Worm (Caenorhabditis elegans) whole organism, L4 larva: ENCODE data around the gene xbx-9.
A peak's percentile ranks its signal among the peaks of the same experiment; 100 is the strongest.

Source experiments
- F26F4.8 ChIP-seq: fragments of 200-800 bp; sonication (Bioruptor generic); conservative IDR thresholded peaks from 2 replicates; pipeline ENCODE4 v1.3.6; 2022; ENCODE audit warnings: missing genetic modification characterization, missing compliant biosample characterization
- F49E8.2 ChIP-seq: sonication (generic microtip); optimal IDR thresholded peaks from 2 replicates; lab custom pipeline; 2016; ENCODE audit warnings: missing compliant biosample characterization, mild to moderate bottlenecking, missing genetic modification characterization, borderline replicate concordance
- T20F7.1 ChIP-seq: fragments of 200-800 bp; sonication (Bioruptor generic); optimal IDR thresholded peaks from 2 replicates; lab custom pipeline; 2018; ENCODE audit warnings: mild to moderate bottlenecking, missing genetic modification characterization, missing compliant biosample characterization
- T26A8.4 ChIP-seq: fragments of 200-800 bp; sonication (Bioruptor generic); IDR thresholded peaks from 2 replicates; pipeline ENCODE4 v1.3.6; 2022; ENCODE audit warnings: missing genetic modification characterization, missing compliant biosample characterization
- Y5F2A.4 ChIP-seq: fragments of 200-800 bp; sonication (Bioruptor generic); optimal IDR thresholded peaks from 2 replicates; lab custom pipeline; 2018; ENCODE audit warnings: mild to moderate bottlenecking, missing genetic modification characterization, missing compliant biosample characterization
- Y75B8A.6 ChIP-seq: fragments of 200-800 bp; sonication (Bioruptor generic); IDR thresholded peaks from 2 replicates; pipeline ENCODE4 v1.3.6; 2022; ENCODE audit warnings: missing genetic modification reagents, missing genetic modification characterization, missing compliant biosample characterization
- ZK337.2 ChIP-seq: fragments of 200-800 bp; sonication (Bioruptor generic); IDR thresholded peaks from 2 replicates; pipeline ENCODE4 v1.3.6; 2022; ENCODE audit warnings: missing genetic modification reagents, missing genetic modification characterization, missing compliant biosample characterization
- ZK546.5 ChIP-seq, 2 experiments: sonication (generic microtip); optimal IDR thresholded peaks; 2 replicates each; lab custom pipeline; 2017; ENCODE audit warnings: missing biosample characterization in 2 of 2, missing genetic modification characterization in 2 of 2
- aha-1 ChIP-seq: fragments of 150-350 bp; peaks from one replicate; lab custom pipeline; 2014; ENCODE audit warnings: missing biosample characterization, missing genetic modification characterization
- arid-1 ChIP-seq: fragments of 200-800 bp; sonication (Bioruptor generic); conservative IDR thresholded peaks from 2 replicates; pipeline ENCODE4 v1.3.6; 2022; ENCODE audit warnings: missing genetic modification reagents, missing genetic modification characterization, missing compliant biosample characterization
- attf-4 ChIP-seq: sonication (generic microtip); optimal IDR thresholded peaks from 3 replicates; lab custom pipeline; 2017; ENCODE audit warnings: missing biosample characterization, missing genetic modification characterization
- ceh-20 ChIP-seq: fragments of 200-800 bp; sonication (Bioruptor generic); IDR thresholded peaks from 2 replicates; pipeline ENCODE4 v1.3.6; 2022; ENCODE audit warnings: missing genetic modification reagents, missing genetic modification characterization, missing compliant biosample characterization
- ceh-44 ChIP-seq: fragments of 200-800 bp; sonication (Bioruptor generic); IDR thresholded peaks from 2 replicates; pipeline ENCODE4 v1.3.6; 2022; ENCODE audit warnings: missing genetic modification reagents, missing genetic modification characterization, missing compliant biosample characterization
- ceh-62 ChIP-seq: sonication (generic microtip); optimal IDR thresholded peaks from 2 replicates; lab custom pipeline; 2017; ENCODE audit warnings: missing biosample characterization, missing genetic modification characterization
- ctbp-1 ChIP-seq: fragments of 200-800 bp; sonication (Bioruptor generic); IDR thresholded peaks from 2 replicates; pipeline ENCODE4 v1.3.6; 2022; ENCODE audit warnings: missing genetic modification reagents, missing genetic modification characterization, missing compliant biosample characterization
- daf-16 ChIP-seq, 3 experiments: sonication (generic microtip); optimal IDR thresholded peaks; 2 replicates each; lab custom pipeline; 2016 to 2017; ENCODE audit warnings: missing genetic modification characterization in 3 of 3, missing genetic modification reagents in 3 of 3, mild to moderate bottlenecking in 2 of 3, missing compliant biosample characterization in 2 of 3, missing biosample characterization in 1 of 3, moderate library complexity in 1 of 3
- dmd-8 ChIP-seq: fragments of 200-800 bp; sonication (Bioruptor generic); IDR thresholded peaks from 2 replicates; pipeline ENCODE4 v1.3.6; 2022; ENCODE audit warnings: missing genetic modification characterization, missing compliant biosample characterization
- dpl-1 ChIP-seq: fragments of 150-350 bp; optimal IDR thresholded peaks from 2 replicates; lab custom pipeline; 2014; ENCODE audit warnings: missing biosample characterization, missing genetic modification reagents, missing genetic modification characterization
- dve-1 ChIP-seq: sonication (generic microtip); optimal IDR thresholded peaks from 2 replicates; lab custom pipeline; 2017; ENCODE audit warnings: antibody characterized with exemption, mild to moderate bottlenecking, missing genetic modification characterization, missing compliant biosample characterization; ENCODE audit not compliant: insufficient read depth
- hlh-11 ChIP-seq: fragments of 200-800 bp; sonication (Bioruptor generic); optimal IDR thresholded peaks from 2 replicates; lab custom pipeline; 2018; ENCODE audit warnings: mild to moderate bottlenecking, missing genetic modification characterization, missing compliant biosample characterization
- hlh-30 ChIP-seq: sonication (generic microtip); optimal IDR thresholded peaks from 2 replicates; lab custom pipeline; 2017; ENCODE audit warnings: antibody characterized with exemption, mild to moderate bottlenecking, missing genetic modification characterization, missing compliant biosample characterization; ENCODE audit not compliant: insufficient read depth
- lin-1 ChIP-seq: fragments of 200-800 bp; sonication (Bioruptor generic); IDR thresholded peaks from 2 replicates; pipeline ENCODE4 v1.3.6; 2022; ENCODE audit warnings: missing genetic modification reagents, missing genetic modification characterization, missing compliant biosample characterization
- lin-15B ChIP-seq: fragments of 150-350 bp; sonication (generic microtip); optimal IDR thresholded peaks from 3 replicates; lab custom pipeline; 2014; ENCODE audit warnings: missing biosample characterization, missing genetic modification characterization
- lin-29 ChIP-seq: fragments of 200-800 bp; sonication (Bioruptor generic); IDR thresholded peaks from 2 replicates; pipeline ENCODE4 v1.3.6; 2022; ENCODE audit warnings: missing genetic modification reagents, missing genetic modification characterization, missing compliant biosample characterization
- lin-38 ChIP-seq: fragments of 200-800 bp; sonication (Bioruptor generic); IDR thresholded peaks from 2 replicates; pipeline ENCODE4 v1.3.6; 2022; ENCODE audit warnings: missing genetic modification reagents, missing genetic modification characterization, missing compliant biosample characterization
- lin-39 ChIP-seq: fragments of 150-350 bp; optimal IDR thresholded peaks from 2 replicates; lab custom pipeline; 2014; ENCODE audit warnings: missing biosample characterization, missing genetic modification reagents, missing genetic modification characterization
- lsy-2 ChIP-seq, 2 experiments: fragments of 150-350 bp in 1 of 2; sonication (generic microtip) in 1 of 2; optimal IDR thresholded peaks; 2 replicates each; lab custom pipeline; 2014 to 2017; ENCODE audit warnings: missing biosample characterization in 2 of 2, missing genetic modification characterization in 2 of 2
- madf-9 ChIP-seq: fragments of 200-800 bp; sonication (Bioruptor generic); conservative IDR thresholded peaks from 2 replicates; pipeline ENCODE4 v1.3.6; 2022; ENCODE audit warnings: missing genetic modification reagents, missing genetic modification characterization, missing compliant biosample characterization
- mdl-1 ChIP-seq, 2 experiments: fragments of 150-350 bp in 1 of 2; sonication (generic microtip) in 1 of 2; optimal IDR thresholded peaks; 2 replicates each; lab custom pipeline; 2014 to 2017; ENCODE audit warnings: missing biosample characterization in 2 of 2, missing genetic modification characterization in 2 of 2
- mes-2 ChIP-seq: sonication (generic microtip); optimal IDR thresholded peaks from 2 replicates; lab custom pipeline; 2016; ENCODE audit warnings: missing genotype, mild to moderate bottlenecking, missing genetic modification characterization, missing compliant biosample characterization; ENCODE audit not compliant: poor library complexity, severe bottlenecking
- nhr-102 ChIP-seq: sonication (generic microtip); optimal IDR thresholded peaks from 2 replicates; lab custom pipeline; 2016; ENCODE audit warnings: mild to moderate bottlenecking, missing genetic modification characterization, moderate library complexity, missing compliant biosample characterization
- nhr-11 ChIP-seq: fragments of 150-350 bp; optimal IDR thresholded peaks from 2 replicates; lab custom pipeline; 2014; ENCODE audit warnings: missing biosample characterization, missing genetic modification characterization
- nhr-111 ChIP-seq: fragments of 200-800 bp; sonication (Bioruptor generic); optimal IDR thresholded peaks from 2 replicates; lab custom pipeline; 2018; ENCODE audit warnings: mild to moderate bottlenecking, missing genetic modification characterization, missing compliant biosample characterization
- nhr-25 ChIP-seq: sonication (generic microtip); optimal IDR thresholded peaks from 2 replicates; lab custom pipeline; 2017; ENCODE audit warnings: missing genetic modification characterization, mild to moderate bottlenecking, missing compliant biosample characterization, antibody characterized with exemption, moderate library complexity, borderline replicate concordance; ENCODE audit not compliant: insufficient read depth
- nhr-76 ChIP-seq: fragments of 150-350 bp; optimal IDR thresholded peaks from 2 replicates; lab custom pipeline; 2014; ENCODE audit warnings: missing biosample characterization, missing genetic modification characterization
- nhr-77 ChIP-seq: fragments of 150-350 bp; optimal IDR thresholded peaks from 2 replicates; lab custom pipeline; 2014; ENCODE audit warnings: missing biosample characterization, missing genetic modification characterization
- pha-4 ChIP-seq, 2 experiments: fragments of 150-350 bp in 1 of 2; fragments of 200-800 bp in 1 of 2; sonication (Bioruptor generic) in 1 of 2; IDR thresholded peaks in 1 of 2; optimal IDR thresholded peaks in 1 of 2; 2 replicates each; pipeline versions ENCODE4 v1.3.6 to Lab custom; 2014 to 2022; ENCODE audit warnings: missing genetic modification characterization in 2 of 2, missing genetic modification reagents in 2 of 2, missing biosample characterization in 1 of 2, missing compliant biosample characterization in 1 of 2
- rbr-2 ChIP-seq: sonication (generic microtip); optimal IDR thresholded peaks from 2 replicates; lab custom pipeline; 2016; ENCODE audit warnings: missing genotype, missing genetic modification characterization, missing compliant biosample characterization
- saeg-2 ChIP-seq: fragments of 200-800 bp; sonication (Bioruptor generic); IDR thresholded peaks from 2 replicates; pipeline ENCODE4 v1.3.6; 2022; ENCODE audit warnings: missing genetic modification reagents, missing genetic modification characterization, missing compliant biosample characterization
- sdz-12 ChIP-seq: fragments of 200-800 bp; sonication (Bioruptor generic); optimal IDR thresholded peaks from 2 replicates; lab custom pipeline; 2018; ENCODE audit warnings: mild to moderate bottlenecking, missing genetic modification characterization, missing compliant biosample characterization
- skn-1 ChIP-seq: fragments of 150-350 bp; optimal IDR thresholded peaks from 2 replicates; lab custom pipeline; 2014; ENCODE audit warnings: missing biosample characterization, missing genetic modification characterization
- snpc-1.2 ChIP-seq: fragments of 200-800 bp; sonication (Bioruptor generic); IDR thresholded peaks from 2 replicates; pipeline ENCODE4 v1.3.6; 2022; ENCODE audit warnings: missing genetic modification reagents, missing genetic modification characterization, missing compliant biosample characterization
- tag-97 ChIP-seq: fragments of 200-800 bp; sonication (Bioruptor generic); IDR thresholded peaks from 2 replicates; pipeline ENCODE4 v1.3.6; 2022; ENCODE audit warnings: missing genetic modification characterization, missing compliant biosample characterization
- tra-1 ChIP-seq: fragments of 200-800 bp; sonication (Bioruptor generic); IDR thresholded peaks from 2 replicates; pipeline ENCODE4 v1.3.6; 2022; ENCODE audit warnings: missing genetic modification reagents, missing genetic modification characterization, missing compliant biosample characterization
- unc-39 ChIP-seq: sonication (generic microtip); optimal IDR thresholded peaks from 2 replicates; lab custom pipeline; 2017; ENCODE audit warnings: missing biosample characterization, missing genetic modification characterization
- unc-62 ChIP-seq, 3 experiments: fragments of 150-350 bp in 1 of 3; sonication (generic microtip); optimal IDR thresholded peaks in 2 of 3; peaks in 1 of 3; 1 replicate in 1 of 3; 2 replicates in 2 of 3; lab custom pipeline; 2014 to 2017; ENCODE audit warnings: missing biosample characterization in 3 of 3, missing genetic modification characterization in 3 of 3, missing genetic modification reagents in 3 of 3, missing genotype in 1 of 3
- vab-7 ChIP-seq: fragments of 200-800 bp; sonication (Bioruptor generic); IDR thresholded peaks from 2 replicates; pipeline ENCODE4 v1.3.6; 2022; ENCODE audit warnings: missing genetic modification reagents, missing genetic modification characterization, missing compliant biosample characterization

xbx-9 gene

DNA sequence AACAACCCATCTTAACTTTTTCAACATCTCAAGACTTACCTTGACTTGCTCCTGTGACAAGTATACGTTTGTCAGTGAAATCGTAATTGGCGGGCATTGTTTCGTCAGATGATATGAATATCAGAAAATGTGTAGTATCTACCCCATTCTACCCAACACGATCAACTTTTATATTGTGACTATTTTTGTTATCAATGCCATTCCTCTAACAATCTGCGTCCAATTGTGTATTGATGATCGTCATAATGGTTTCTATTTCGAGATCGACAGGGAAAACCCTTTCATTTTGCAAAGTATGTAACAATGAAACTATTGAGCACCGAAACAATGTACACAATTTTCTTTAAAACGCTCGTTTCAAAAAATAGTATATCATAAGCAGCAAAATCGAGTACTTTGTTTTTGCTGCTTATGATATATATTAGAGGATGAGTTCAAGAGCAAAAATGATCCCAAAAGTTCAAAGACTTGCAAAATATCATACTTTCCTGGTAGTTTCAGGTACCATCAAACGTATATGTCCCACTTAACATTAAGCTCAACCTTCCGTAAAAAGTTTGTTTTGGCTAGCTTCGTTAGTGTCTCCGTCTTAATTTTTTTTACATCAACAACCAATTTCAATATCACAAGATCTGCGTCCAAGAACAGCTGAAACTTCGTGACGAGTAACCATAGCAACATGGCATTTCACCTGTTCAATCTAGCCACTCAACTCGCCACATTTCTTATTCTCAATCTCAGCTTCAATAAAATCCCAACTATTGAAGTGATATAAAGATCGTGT is at the start of gene xbx-9, which contains the start of gene dhs-21:
Gene xbx-9 (plus strand): TSS at position 734 of the 784 bp plus-strand sequence.
Gene dhs-21 (minus strand): TSS at position 181 of the 784 bp plus-strand sequence.
- TF ChIP-seq F49E8.2 (tag; lab: Kevin White, UChicago) (no peak), saeg-2 (no peak), Y75B8A.6 (GFP tag; lab: Robert Waterston, UW) (no peak), T20F7.1 (GFP tag; lab: Kevin White, UChicago) (peak; percentile 56), ctbp-1 (GFP tag; lab: Robert Waterston, UW) (no peak), rbr-2 (tag; lab: Kevin White, UChicago) (no peak), ceh-62 (tag; lab: Kevin White, UChicago) (no peak), mes-2 (tag; lab: Kevin White, UChicago) (peak; percentile 19), attf-4 (tag; lab: Kevin White, UChicago) (no peak), lsy-2 (tag; optimal IDR thresholded peaks at IDR 0.05; lab: Kevin White, UChicago) (no peak), sdz-12 (GFP tag; lab: Kevin White, UChicago) (no peak), T26A8.4 (no peak), aha-1 (no peak), F26F4.8 (no peak), dmd-8 (GFP tag; lab: Robert Waterston, UW) (no peak), tra-1 (no peak), ceh-20 (GFP tag; lab: Robert Waterston, UW) (no peak), pha-4 (GFP tag; IDR thresholded peaks at IDR 0.05; lab: Robert Waterston, UW) (no peak), pha-4 (tag; optimal IDR thresholded peaks at IDR 0.05; lab: Kevin White, UChicago) (no peak), unc-39 (tag; lab: Kevin White, UChicago) (no peak), hlh-11 (tag; lab: Kevin White, UChicago) (peak; percentile 54), arid-1 (GFP tag; lab: Robert Waterston, UW) (no peak), nhr-25 (tag; lab: Kevin White, UChicago) (no peak), Y5F2A.4 (GFP tag; lab: Kevin White, UChicago) (no peak), lin-15B (no peak), dpl-1 (GFP tag; lab: Kevin White, UChicago) (no peak), ceh-44 (no peak), snpc-1.2 (GFP tag; lab: Robert Waterston, UW) (no peak), tag-97 (GFP tag; lab: Robert Waterston, UW) (no peak), nhr-77 (tag; lab: Kevin White, UChicago) (peak; percentile 51), unc-62 (GFP tag; optimal IDR thresholded peaks at IDR 0.05 in 1 of 2; lab: Kevin White, UChicago) (peak in 1 of 2 experiments; percentile 95), unc-62 (tag; optimal IDR thresholded peaks at IDR 0.05; lab: Kevin White, UChicago) (no peak), nhr-111 (no peak), hlh-30 (tag; lab: Kevin White, UChicago) (peak; percentile 65), lin-38 (GFP tag; lab: Robert Waterston, UW) (no peak), ZK337.2 (no peak), lin-39 (tag; lab: Kevin White, UChicago) (no peak), nhr-102 (tag; lab: Kevin White, UChicago) (no peak), lin-1 (GFP tag; lab: Robert Waterston, UW) (0 out of 2 replicates have a peak, but pooled peaks have one; percentile 17), vab-7 (GFP tag; lab: Robert Waterston, UW) (no peak), madf-9 (GFP tag; lab: Robert Waterston, UW) (no peak), daf-16 (GFP tag; optimal IDR thresholded peaks at IDR 0.05; lab: Kevin White, UChicago) (no peak), daf-16 (tag; optimal IDR thresholded peaks at IDR 0.05; lab: Kevin White, UChicago) (peak; percentile 64), mdl-1 (tag; optimal IDR thresholded peaks at IDR 0.05; lab: Kevin White, UChicago) (no peak), ZK546.5 (tag; optimal IDR thresholded peaks at IDR 0.05; lab: Kevin White, UChicago) (no peak), lin-29 (GFP tag; lab: Robert Waterston, UW) (no peak), nhr-76 (tag; lab: Kevin White, UChicago) (no peak), skn-1 (tag; lab: Kevin White, UChicago) (no peak), dve-1 (peak; percentile 64), nhr-11 (tag; lab: Kevin White, UChicago) (no peak)
